Fruit fly (Drosophila melanogaster): Measurements from ENCODE around the gene CG2701.

The CG2701 gene

DNA sequence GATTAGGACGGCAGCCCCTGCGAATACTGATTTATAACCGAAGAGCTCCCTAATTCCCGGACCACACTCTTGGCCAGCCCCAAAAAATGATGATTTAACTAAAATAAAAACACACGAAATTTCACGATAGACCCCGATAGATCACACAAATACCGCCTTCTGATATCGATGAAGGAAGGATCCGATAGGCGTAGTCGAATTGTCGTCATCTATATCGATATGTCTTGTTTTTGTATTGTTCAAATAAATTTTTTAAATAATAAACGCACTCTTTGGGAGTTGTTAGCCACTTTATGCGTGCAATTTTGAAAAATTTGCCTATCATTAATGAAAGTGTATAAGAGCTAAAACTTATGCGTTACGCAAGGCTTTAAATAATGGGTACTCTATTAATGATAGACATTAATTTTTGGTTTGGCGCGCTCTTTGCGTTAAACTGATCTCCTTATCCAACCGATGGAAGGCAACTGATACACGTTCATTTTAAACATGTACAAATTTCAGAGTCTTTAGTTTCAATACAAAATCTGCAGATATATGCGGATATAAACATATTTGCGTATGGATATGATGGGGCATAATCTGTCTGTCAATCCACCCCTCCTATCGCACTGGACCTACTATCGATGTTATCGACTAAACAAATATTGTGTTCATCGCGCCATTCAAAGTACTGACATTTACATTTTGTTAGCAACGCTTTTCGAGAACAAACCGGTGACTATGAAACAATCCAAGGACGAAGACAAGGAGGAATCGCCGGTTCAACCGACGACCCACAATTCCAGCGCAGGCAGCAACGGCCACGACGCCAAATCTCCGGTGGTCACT is 21.8 kb downstream of the CG2701 start, which contains the start of the genes Spg7 and Lint-O (continued):
- TF ChIP-seq vnd (GFP tag; IDR thresholded peaks at IDR 0.05; ENCODE audit: partially characterized antibody) (peak; percentile 73), aop (GFP tag; IDR thresholded peaks at IDR 0.05) (no peak), hth (optimal IDR thresholded peaks at IDR 0.05) (no peak), CG13287 (GFP tag; IDR thresholded peaks at IDR 0.05; ENCODE audit: partially characterized antibody) (peak; percentile 77), CG12391 (tag; optimal IDR thresholded peaks at IDR 0.05) (no peak), p53 (GFP tag; optimal IDR thresholded peaks at IDR 0.05) (no peak), CG14710 (tag; optimal IDR thresholded peaks at IDR 0.05) (peak; percentile 32), CG7928 (GFP tag; optimal IDR thresholded peaks at IDR 0.05) (no peak), CG17912 (GFP tag; optimal IDR thresholded peaks at IDR 0.05) (no peak), CG13123 (GFP tag; optimal IDR thresholded peaks at IDR 0.05) (no peak), ato (GFP tag; IDR thresholded peaks at IDR 0.05; ENCODE audit: partially characterized antibody) (peak; percentile 73), Oaz (GFP tag; IDR thresholded peaks at IDR 0.05) (no peak), Max (GFP tag; optimal IDR thresholded peaks at IDR 0.05) (no peak), CG31388 (GFP tag; optimal IDR thresholded peaks at IDR 0.05) (no peak), BEAF-32 (GFP tag; optimal IDR thresholded peaks at IDR 0.05) (peak; percentile 78), da (GFP tag; optimal IDR thresholded peaks at IDR 0.05) (no peak), sna (GFP tag; IDR thresholded peaks at IDR 0.05; ENCODE audit: partially characterized antibody) (peak; percentile 54; the same call in 1 of the 2 replicates), chinmo (GFP tag; IDR thresholded peaks at IDR 0.05; ENCODE audit: partially characterized antibody) (0 out of 4 replicates have a peak, but pooled peaks have one; percentile 63), HLH4C (GFP tag; IDR thresholded peaks at IDR 0.05; ENCODE audit: partially characterized antibody) (peak; percentile 70; the same call in 2 of the 3 replicates), Ssrp (tag; optimal IDR thresholded peaks at IDR 0.05) (no peak), inv (GFP tag; IDR thresholded peaks at IDR 0.05; ENCODE audit: partially characterized antibody) (peak; percentile 53), hbn (GFP tag; IDR thresholded peaks at IDR 0.05; ENCODE audit: partially characterized antibody) (peak; percentile 44; the same call in 1 of the 2 replicates)

DNA sequence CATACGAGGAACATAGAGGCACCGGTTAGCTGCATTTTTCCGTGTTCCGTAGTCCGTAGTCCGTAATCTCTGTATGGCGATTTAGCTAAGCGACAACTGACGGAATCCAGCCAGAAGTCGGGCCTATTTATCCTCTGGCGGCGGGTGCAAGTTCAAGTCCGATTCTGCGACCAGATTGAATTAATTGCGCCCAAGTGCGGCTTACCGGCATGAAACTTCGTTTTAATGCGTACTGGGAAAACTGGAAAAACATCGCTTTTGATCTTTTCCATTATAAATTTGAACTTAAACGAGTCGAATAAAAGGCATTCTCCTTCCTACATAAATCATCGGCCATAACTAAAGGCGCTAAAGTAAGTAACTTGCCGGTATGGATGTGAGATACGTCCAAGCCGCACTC is 26.3 kb downstream of the CG2701 start, which contains the start of gene dyw:
Gene dyw, minus strand, starts transcription at position 101 of the 400 bp plus-strand sequence.
- TF ChIP-seq CG15696 (tag; optimal IDR thresholded peaks at IDR 0.05): no peak

DNA sequence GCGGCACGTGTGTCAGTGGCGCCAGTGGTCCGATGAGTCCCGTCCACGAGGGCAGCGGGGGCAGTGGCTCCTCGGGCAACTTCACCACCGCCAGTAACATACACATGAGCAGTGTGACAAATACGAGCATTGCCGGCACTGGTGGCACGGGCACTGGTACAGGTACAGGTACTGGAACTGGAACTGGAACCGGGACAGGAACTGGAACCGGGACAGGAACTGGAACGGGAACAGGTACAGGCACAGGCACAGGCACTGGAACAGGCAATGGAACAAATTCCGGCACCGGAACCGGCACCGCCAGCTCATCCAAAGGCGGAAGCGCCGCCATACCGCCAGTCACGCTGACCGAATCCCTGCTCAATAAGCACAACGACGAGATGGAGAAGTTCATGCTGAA is 29.8 kb downstream of the CG2701 start:
- TF ChIP-seq Ets65A (GFP tag) (peak; percentile 14), CG11695 (GFP tag; IDR thresholded peaks at IDR 0.05) (no peak), Med (GFP tag) (peak; percentile 46), CG15514 (GFP tag; optimal IDR thresholded peaks at IDR 0.05) (peak; percentile 95)

DNA sequence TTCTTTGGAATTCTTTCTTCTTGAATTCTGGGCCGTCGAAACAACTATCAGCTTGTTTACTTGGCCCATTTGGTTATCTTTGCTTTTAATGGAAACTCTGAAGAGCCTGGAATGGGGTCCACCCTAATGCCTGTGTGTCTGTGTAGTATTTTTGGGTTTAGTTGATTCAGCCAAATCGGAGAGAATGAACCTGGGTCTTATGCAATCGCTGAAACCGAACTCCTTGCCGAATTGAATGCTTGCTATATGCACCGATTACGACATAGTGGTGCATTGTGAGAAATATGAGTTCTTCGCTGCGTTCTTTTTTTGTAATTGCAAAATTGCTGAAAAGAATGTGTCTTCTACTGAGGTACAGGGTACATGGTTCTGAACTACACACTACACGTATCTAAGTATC is 33.2 kb downstream of the CG2701 start:
- no peak for TF ChIP-seq Neu2 (GFP tag; optimal IDR thresholded peaks at IDR 0.05; ENCODE audit: borderline replicate concordance)
- TF ChIP-seq kah (GFP tag; optimal IDR thresholded peaks at IDR 0.05): no peak
- TF ChIP-seq CG10267 (tag; optimal IDR thresholded peaks at IDR 0.05): no peak
- TF ChIP-seq MTF-1 (GFP tag; optimal IDR thresholded peaks at IDR 0.05; ENCODE audit: borderline replicate concordance): no peak
- TF ChIP-seq Pdp1 (GFP tag; optimal IDR thresholded peaks at IDR 0.05): peak in 1 of 2 experiments; percentile 61
- TF ChIP-seq dm (GFP tag; optimal IDR thresholded peaks at IDR 0.05): no peak

Measured in whole organism, embryonic.